Worm (Caenorhabditis elegans): ENCODE measurements around the gene dylt-3.

ce11 chrII:8222309-8223065 lies 41.0 kb downstream of the dylt-3 start, which contains the start of gene dab-1:
- no peak for TF ChIP-seq dpl-1 (GFP tag; optimal IDR thresholded peaks at IDR 0.05)
- no peak for TF ChIP-seq ceh-90 (tag; optimal IDR thresholded peaks at IDR 0.05)
- TF ChIP-seq mab-9 (GFP tag; IDR thresholded peaks at IDR 0.05), result no peak
- no peak for TF ChIP-seq nhr-11 (tag; optimal IDR thresholded peaks at IDR 0.05)
- TF ChIP-seq jun-1 (tag; optimal IDR thresholded peaks at IDR 0.05), result no peak
- no peak for TF ChIP-seq hlh-4 (tag; optimal IDR thresholded peaks at IDR 0.05)
- no peak for TF ChIP-seq ceh-8 (GFP tag; optimal IDR thresholded peaks at IDR 0.05)
- no peak for TF ChIP-seq unc-130 (tag; optimal IDR thresholded peaks at IDR 0.05)
- TF ChIP-seq zag-1 (tag; optimal IDR thresholded peaks at IDR 0.05), result no peak
- TF ChIP-seq unc-62 (GFP tag; optimal IDR thresholded peaks at IDR 0.05), result no peak
- TF ChIP-seq egl-13 (tag; optimal IDR thresholded peaks at IDR 0.05), result no peak
- no peak for TF ChIP-seq elt-2 (tag; optimal IDR thresholded peaks at IDR 0.05)
- TF ChIP-seq unc-98 (GFP tag; IDR thresholded peaks at IDR 0.05), result no peak
- TF ChIP-seq nhr-28 (tag; optimal IDR thresholded peaks at IDR 0.05), result no peak
